Worm (Caenorhabditis elegans) whole organism, late embryonic: ENCODE results near the gene lido-7.

Experiments
- K02D7.2 ChIP-seq: sonication (generic microtip); optimal IDR thresholded peaks from 2 replicates; lab custom pipeline; 2017; ENCODE audit warnings: mild to moderate bottlenecking, missing genetic modification characterization, missing compliant biosample characterization
- T23F11.4 ChIP-seq: fragments of 200-800 bp; sonication (Bioruptor generic); optimal IDR thresholded peaks from 2 replicates; lab custom pipeline; 2018; ENCODE audit warnings: mild to moderate bottlenecking, missing genetic modification characterization, missing compliant biosample characterization
- ahr-1 ChIP-seq: sonication (generic microtip); optimal IDR thresholded peaks from 2 replicates; lab custom pipeline; 2016; ENCODE audit warnings: missing genetic modification characterization, missing compliant biosample characterization
- ama-1 ChIP-seq: fragments of 150-350 bp; optimal IDR thresholded peaks from 2 replicates; lab custom pipeline; 2014
- ceh-18 ChIP-seq: sonication (generic microtip); optimal IDR thresholded peaks from 2 replicates; lab custom pipeline; 2016; ENCODE audit warnings: missing genetic modification characterization, missing compliant biosample characterization
- ceh-19 ChIP-seq: fragments of 200-800 bp; sonication (Bioruptor generic); optimal IDR thresholded peaks from 2 replicates; lab custom pipeline; 2018; ENCODE audit warnings: mild to moderate bottlenecking, missing genetic modification characterization, missing compliant biosample characterization
- ceh-24 ChIP-seq: sonication (generic microtip); optimal IDR thresholded peaks from 2 replicates; lab custom pipeline; 2016; ENCODE audit warnings: mild to moderate bottlenecking, missing genetic modification characterization, missing compliant biosample characterization
- ceh-31 ChIP-seq: sonication (generic microtip); optimal IDR thresholded peaks from 2 replicates; lab custom pipeline; 2016; ENCODE audit warnings: missing genetic modification characterization, missing compliant biosample characterization
- ceh-34 ChIP-seq: sonication (generic microtip); optimal IDR thresholded peaks from 2 replicates; lab custom pipeline; 2016; ENCODE audit warnings: mild to moderate bottlenecking, missing genetic modification characterization, missing compliant biosample characterization
- ceh-6 ChIP-seq: fragments of 200-800 bp; sonication (Bioruptor generic); optimal IDR thresholded peaks from 2 replicates; lab custom pipeline; 2018; ENCODE audit warnings: mild to moderate bottlenecking, missing genetic modification characterization, missing compliant biosample characterization
- ceh-9 ChIP-seq: sonication (generic microtip); optimal IDR thresholded peaks from 2 replicates; lab custom pipeline; 2016; ENCODE audit warnings: mild to moderate bottlenecking, missing genetic modification characterization, inconsistent platforms, missing compliant biosample characterization
- che-1 ChIP-seq: sonication (generic microtip); optimal IDR thresholded peaks from 2 replicates; lab custom pipeline; 2016; ENCODE audit warnings: mild to moderate bottlenecking, missing genetic modification characterization, missing compliant biosample characterization
- elt-2 ChIP-seq: sonication (generic microtip); optimal IDR thresholded peaks from 2 replicates; lab custom pipeline; 2016; ENCODE audit warnings: missing genetic modification reagents, missing genetic modification characterization, missing compliant biosample characterization
- elt-4 ChIP-seq: sonication (generic microtip); optimal IDR thresholded peaks from 2 replicates; lab custom pipeline; 2016; ENCODE audit warnings: missing genetic modification characterization, missing compliant biosample characterization
- ets-4 ChIP-seq: sonication (generic microtip); optimal IDR thresholded peaks from 2 replicates; lab custom pipeline; 2016; ENCODE audit warnings: missing genetic modification characterization, missing compliant biosample characterization
- eyg-1 ChIP-seq: sonication (generic microtip); optimal IDR thresholded peaks from 2 replicates; lab custom pipeline; 2016; ENCODE audit warnings: missing genotype, missing genetic modification characterization, missing compliant biosample characterization
- fkh-10 ChIP-seq: fragments of 150-350 bp; optimal IDR thresholded peaks from 2 replicates; lab custom pipeline; 2014; ENCODE audit warnings: missing biosample characterization, missing genetic modification reagents, missing genetic modification characterization
- fkh-6 ChIP-seq: sonication (generic microtip); optimal IDR thresholded peaks from 2 replicates; lab custom pipeline; 2016; ENCODE audit warnings: missing genetic modification characterization, missing compliant biosample characterization
- gmeb-2 ChIP-seq: sonication (generic microtip); optimal IDR thresholded peaks from 2 replicates; lab custom pipeline; 2016; ENCODE audit warnings: missing genetic modification characterization, inconsistent platforms, missing compliant biosample characterization
- hlh-13 ChIP-seq: fragments of 200-800 bp; sonication (Bioruptor generic); optimal IDR thresholded peaks from 2 replicates; lab custom pipeline; 2018; ENCODE audit warnings: mild to moderate bottlenecking, missing genetic modification characterization, missing compliant biosample characterization
- hlh-15 ChIP-seq: sonication (generic microtip); optimal IDR thresholded peaks from 2 replicates; lab custom pipeline; 2016; ENCODE audit warnings: missing genetic modification characterization, missing compliant biosample characterization
- hlh-30 ChIP-seq: sonication (generic microtip); optimal IDR thresholded peaks from 2 replicates; lab custom pipeline; 2017; ENCODE audit warnings: antibody characterized with exemption, missing genetic modification characterization, missing compliant biosample characterization; ENCODE audit not compliant: insufficient read depth
- hlh-6 ChIP-seq: sonication (generic microtip); optimal IDR thresholded peaks from 2 replicates; lab custom pipeline; 2016; ENCODE audit warnings: missing genotype, missing genetic modification characterization, missing compliant biosample characterization
- mec-3 ChIP-seq: sonication (generic microtip); optimal IDR thresholded peaks from 2 replicates; lab custom pipeline; 2016; ENCODE audit warnings: borderline replicate concordance, missing genetic modification characterization, missing compliant biosample characterization
- npax-4 ChIP-seq: sonication (generic microtip); optimal IDR thresholded peaks from 2 replicates; lab custom pipeline; 2016; ENCODE audit warnings: missing genetic modification characterization, missing compliant biosample characterization
- pax-1 ChIP-seq: fragments of 150-350 bp; optimal IDR thresholded peaks from 2 replicates; lab custom pipeline; 2014; ENCODE audit warnings: missing biosample characterization, missing genetic modification characterization
- pha-2 ChIP-seq: sonication (generic microtip); optimal IDR thresholded peaks from 2 replicates; lab custom pipeline; 2017; ENCODE audit warnings: mild to moderate bottlenecking, missing genetic modification characterization, missing compliant biosample characterization
- rnt-1 ChIP-seq: sonication (generic microtip); optimal IDR thresholded peaks from 2 replicates; lab custom pipeline; 2016; ENCODE audit warnings: missing genetic modification characterization, missing compliant biosample characterization
- sox-2 ChIP-seq: fragments of 200-800 bp; sonication (Bioruptor generic); IDR thresholded peaks from 2 replicates; pipeline ENCODE4 v1.3.6; 2022; ENCODE audit warnings: missing genetic modification reagents, missing genetic modification characterization, missing compliant biosample characterization
- sox-4 ChIP-seq: sonication (generic microtip); optimal IDR thresholded peaks from 2 replicates; lab custom pipeline; 2017; ENCODE audit warnings: mild to moderate bottlenecking, missing genetic modification characterization, inconsistent platforms, missing compliant biosample characterization
- syd-9 ChIP-seq: sonication (generic microtip); optimal IDR thresholded peaks from 2 replicates; lab custom pipeline; 2016; ENCODE audit warnings: mild to moderate bottlenecking, missing genetic modification characterization, moderate library complexity, missing compliant biosample characterization
- tbx-7 ChIP-seq: sonication (generic microtip); optimal IDR thresholded peaks from 2 replicates; lab custom pipeline; 2016; ENCODE audit warnings: missing genotype, missing genetic modification characterization, missing compliant biosample characterization
- unc-3 ChIP-seq, 2 experiments: fragments of 200-800 bp in 1 of 2; sonication (Bioruptor generic) in 1 of 2; sonication (generic microtip) in 1 of 2; conservative IDR thresholded peaks in 1 of 2; optimal IDR thresholded peaks in 1 of 2; 2 replicates each; pipeline versions ENCODE4 v1.3.6 to Lab custom; 2016 to 2022; ENCODE audit warnings: missing compliant biosample characterization in 2 of 2, missing genetic modification characterization in 2 of 2, missing genetic modification reagents in 1 of 2
- unc-42 ChIP-seq: sonication (generic microtip); optimal IDR thresholded peaks from 2 replicates; lab custom pipeline; 2016; ENCODE audit warnings: missing genotype, missing genetic modification characterization, missing compliant biosample characterization
- unc-86 ChIP-seq: sonication (generic microtip); optimal IDR thresholded peaks from 2 replicates; lab custom pipeline; 2016; ENCODE audit warnings: missing genetic modification characterization, missing compliant biosample characterization
- ztf-16 ChIP-seq: sonication (generic microtip); optimal IDR thresholded peaks from 2 replicates; lab custom pipeline; 2017; ENCODE audit warnings: missing genetic modification characterization, missing compliant biosample characterization

The lido-7 gene

DNA sequence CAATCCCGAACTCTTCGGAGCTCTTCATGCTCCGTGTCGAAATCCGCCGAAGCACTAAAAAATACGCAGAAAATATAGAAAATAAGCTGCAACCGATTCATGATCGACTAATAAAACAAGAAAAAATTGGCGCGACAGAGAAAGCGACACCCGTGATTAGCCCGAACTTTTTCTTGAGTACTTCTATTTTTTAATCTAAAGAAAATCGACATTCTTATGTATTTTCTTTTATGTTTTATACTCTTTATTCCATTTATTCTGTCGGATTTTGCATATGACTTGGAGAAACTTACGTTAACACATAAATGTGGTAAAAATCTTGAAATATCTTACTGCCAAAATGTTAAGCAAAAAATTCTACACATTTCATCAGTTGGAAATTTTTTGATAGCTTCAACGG lies 44.1 kb upstream of the lido-7 start, which contains the start of the genes irld-50 and irld-49:
Gene irld-50, minus strand, starts transcription at position 101 of the 400 bp plus-strand sequence.
Gene irld-49, plus strand, starts transcription at position 211 of the 400 bp plus-strand sequence.
- TF ChIP-seq rnt-1 (tag; lab: Kevin White, UChicago) = no peak
- no peak for TF ChIP-seq pax-1 (tag; lab: Kevin White, UChicago)
- TF ChIP-seq K02D7.2 (tag; lab: Kevin White, UChicago) = no peak
- TF ChIP-seq ceh-18 (tag; lab: Kevin White, UChicago) = no peak
- no peak for TF ChIP-seq ceh-9 (tag; lab: Kevin White, UChicago)
- TF ChIP-seq gmeb-2 (tag; lab: Kevin White, UChicago) = no peak
- TF ChIP-seq ama-1 (lab: Kevin White, UChicago) = no peak
- no peak for TF ChIP-seq fkh-6 (tag; lab: Kevin White, UChicago)

DNA sequence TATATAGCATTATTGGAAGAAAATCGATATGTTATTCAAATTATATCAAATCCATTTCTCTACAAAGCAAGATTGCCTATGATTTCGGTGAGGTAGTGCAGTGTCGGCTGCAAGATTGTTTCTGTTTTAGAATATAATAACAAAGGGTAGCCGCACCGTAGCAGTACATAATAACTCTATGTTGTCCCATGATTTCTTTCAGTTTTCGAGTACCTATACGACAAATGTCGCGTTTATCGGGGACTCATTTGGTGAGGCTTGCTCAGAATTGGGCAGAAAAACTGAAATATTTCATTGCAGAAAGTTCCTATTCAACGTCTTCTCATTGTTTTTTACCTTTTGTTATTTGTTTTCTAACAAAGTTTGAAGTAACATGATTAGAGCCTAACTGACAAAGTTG lies 41.7 kb upstream of the lido-7 start, which contains the start of gene srw-79:
Gene srw-79, plus strand, starts transcription at position 301 of the 400 bp plus-strand sequence.
- TF ChIP-seq fkh-10 (GFP tag; lab: Kevin White, UChicago) = no peak
- TF ChIP-seq sox-4 (tag; lab: Kevin White, UChicago) = no peak
- TF ChIP-seq elt-4 (tag; lab: Kevin White, UChicago) = no peak
- TF ChIP-seq sox-2 (GFP tag; lab: Robert Waterston, UW) = no peak
- TF ChIP-seq ceh-6 (GFP tag; lab: Kevin White, UChicago) = no peak
- no peak for TF ChIP-seq ahr-1 (tag; lab: Kevin White, UChicago)
- TF ChIP-seq hlh-30 (tag; lab: Kevin White, UChicago) = no peak

DNA sequence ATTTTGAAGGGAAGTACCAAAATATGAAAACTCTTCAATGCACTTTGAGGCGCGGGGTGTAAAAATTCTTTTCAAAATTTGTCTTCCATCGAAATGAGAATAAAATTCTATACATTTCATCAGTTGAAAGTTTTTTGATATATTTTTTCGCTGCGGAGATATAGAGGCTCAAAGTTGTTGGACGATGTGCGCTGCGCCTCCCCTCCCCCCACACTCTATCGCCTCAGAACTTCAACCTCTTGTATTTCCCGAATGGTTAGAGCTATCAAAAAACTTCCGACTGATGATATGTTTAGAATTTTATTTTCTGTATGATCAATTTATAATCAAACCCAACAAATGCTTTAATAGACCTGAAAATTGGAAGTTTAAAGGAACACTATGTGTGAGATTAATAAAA lies 39.5 kb upstream of the lido-7 start:
- TF ChIP-seq hlh-15 (no peak), K02D7.2 (tag; lab: Kevin White, UChicago) (no peak), hlh-13 (no peak), mec-3 (tag; lab: Kevin White, UChicago) (no peak), gmeb-2 (tag; lab: Kevin White, UChicago) (no peak), elt-4 (tag; lab: Kevin White, UChicago) (no peak), pha-2 (tag; lab: Kevin White, UChicago) (no peak), che-1 (tag; lab: Kevin White, UChicago) (no peak), T23F11.4 (GFP tag; lab: Kevin White, UChicago) (no peak), elt-2 (tag; lab: Kevin White, UChicago) (no peak), ceh-9 (tag; lab: Kevin White, UChicago) (no peak), rnt-1 (tag; lab: Kevin White, UChicago) (no peak), sox-4 (tag; lab: Kevin White, UChicago) (no peak), ama-1 (lab: Kevin White, UChicago) (no peak), eyg-1 (tag; lab: Kevin White, UChicago) (no peak), unc-3 (GFP tag; conservative IDR thresholded peaks at IDR 0.05; lab: Robert Waterston, UW) (no peak), unc-3 (tag; optimal IDR thresholded peaks at IDR 0.05; lab: Kevin White, UChicago) (no peak), ztf-16 (tag; lab: Kevin White, UChicago) (no peak), ceh-19 (GFP tag; lab: Kevin White, UChicago) (no peak), ceh-18 (tag; lab: Kevin White, UChicago) (no peak), ceh-34 (no peak)

DNA sequence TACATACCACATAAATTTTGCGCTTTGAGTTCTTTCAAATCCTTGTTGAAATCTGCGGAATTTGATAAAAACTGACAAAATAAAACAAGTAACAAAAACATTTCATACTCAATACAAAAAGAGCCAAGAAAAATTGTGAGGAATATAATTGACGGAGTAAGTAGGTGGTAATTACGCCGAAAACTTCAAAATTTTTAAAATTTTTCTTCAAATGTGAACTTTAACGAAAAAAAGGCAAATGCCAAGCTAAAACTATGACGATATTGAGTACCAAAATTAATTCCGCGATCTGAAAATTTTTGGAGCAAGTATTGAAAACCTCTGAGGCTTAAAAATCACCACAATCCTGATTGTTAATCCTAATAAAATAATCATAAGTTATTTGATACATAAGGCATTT lies 35.5 kb upstream of the lido-7 start, which contains the start of gene irld-51:
Gene irld-51, minus strand, starts transcription at position 101 of the 400 bp plus-strand sequence.
- TF ChIP-seq sox-2 (GFP tag; lab: Robert Waterston, UW) (no peak), ceh-24 (tag; lab: Kevin White, UChicago) (no peak)

DNA sequence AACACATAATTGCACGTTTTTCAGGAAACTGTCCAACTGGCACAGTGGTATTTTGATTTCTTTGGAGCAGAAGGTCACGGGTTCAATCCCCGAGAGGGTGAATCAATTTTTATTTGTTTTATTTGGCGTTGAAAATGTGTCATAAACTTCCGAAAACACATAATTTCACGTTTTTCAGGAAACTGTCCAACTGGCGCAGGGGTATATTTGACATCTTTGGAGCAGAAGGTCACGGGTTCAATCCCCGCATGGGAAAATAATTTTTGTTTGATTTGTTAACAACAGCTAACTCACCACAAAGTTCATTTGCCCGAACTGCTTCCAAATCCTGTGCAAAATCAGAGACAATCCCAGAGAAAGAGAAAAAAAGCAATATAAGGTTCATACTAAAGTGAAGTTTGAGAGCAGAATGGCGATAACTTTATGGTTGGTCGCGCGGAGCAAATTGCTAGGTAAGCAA lies 32.4 kb upstream of the lido-7 start, which contains the start of gene irld-48:
Gene irld-48, plus strand, starts transcription at position 410 of the 460 bp plus-strand sequence.
- TF ChIP-seq eyg-1 (tag; lab: Kevin White, UChicago) = no peak
- TF ChIP-seq ets-4 (tag; lab: Kevin White, UChicago) = no peak
- no peak for TF ChIP-seq elt-2 (tag; lab: Kevin White, UChicago)
- TF ChIP-seq syd-9 (tag; lab: Kevin White, UChicago) = no peak
- TF ChIP-seq hlh-6 (tag; lab: Kevin White, UChicago) = no peak
- TF ChIP-seq ceh-34 = no peak
- no peak for TF ChIP-seq fkh-10 (GFP tag; lab: Kevin White, UChicago)
- TF ChIP-seq unc-42 (tag; lab: Kevin White, UChicago) = no peak
- TF ChIP-seq ceh-31 = no peak
- no peak for TF ChIP-seq tbx-7 (tag; lab: Kevin White, UChicago)
- TF ChIP-seq ceh-18 (tag; lab: Kevin White, UChicago) = no peak
- TF ChIP-seq T23F11.4 (GFP tag; lab: Kevin White, UChicago) = no peak
- no peak for TF ChIP-seq ceh-24 (tag; lab: Kevin White, UChicago)
- TF ChIP-seq unc-86 = no peak
- TF ChIP-seq npax-4 (tag; lab: Kevin White, UChicago) = no peak
- TF ChIP-seq rnt-1 (tag; lab: Kevin White, UChicago) = no peak
- no peak for TF ChIP-seq ceh-19 (GFP tag; lab: Kevin White, UChicago)
